Fruit fly (Drosophila melanogaster) whole organism, embryonic: ENCODE measurements around the gene CG15742.

Experiments
- B-H2 ChIP-seq: fragments of 200-800 bp; sonication (Bioruptor generic); optimal IDR thresholded peaks from 2 replicates; lab custom pipeline; 2018; ENCODE audit warnings: missing biosample characterization, mild to moderate bottlenecking, missing genetic modification characterization
- Bgb ChIP-seq: fragments of 200-800 bp; sonication (Bioruptor generic); IDR thresholded peaks from 2 replicates; pipeline ENCODE4 v1.3.6; 2022; ENCODE audit warnings: missing biosample characterization, missing genetic modification characterization; ENCODE audit not compliant: partially characterized antibody
- CG12071 ChIP-seq: fragments of 200-800 bp; sonication (Bioruptor generic); optimal IDR thresholded peaks from 3 replicates; lab custom pipeline; 2018; ENCODE audit warnings: missing biosample characterization, mild to moderate bottlenecking, missing genetic modification characterization
- CG13775 ChIP-seq: fragments of 200-800 bp; sonication (Bioruptor generic); optimal IDR thresholded peaks from 3 replicates; lab custom pipeline; 2017; ENCODE audit warnings: missing biosample characterization, mild to moderate bottlenecking, missing genetic modification characterization
- CG15479 ChIP-seq: fragments of 200-800 bp; sonication (Bioruptor generic); optimal IDR thresholded peaks from 3 replicates; lab custom pipeline; 2019; ENCODE audit warnings: missing biosample characterization, mild to moderate bottlenecking, missing genetic modification characterization, moderate library complexity
- CG31365 ChIP-seq: fragments of 200-800 bp; sonication (Bioruptor generic); optimal IDR thresholded peaks from 2 replicates; lab custom pipeline; 2018; ENCODE audit warnings: missing biosample characterization, mild to moderate bottlenecking, missing genetic modification characterization
- CG34376 ChIP-seq: fragments of 200-800 bp; sonication (Bioruptor generic); optimal IDR thresholded peaks from 2 replicates; lab custom pipeline; 2018; ENCODE audit warnings: missing biosample characterization, mild to moderate bottlenecking, missing genetic modification characterization
- CG42726 ChIP-seq: fragments of 200-800 bp; sonication (Bioruptor generic); IDR thresholded peaks from 2 replicates; pipeline ENCODE4 v1.3.6; 2022; ENCODE audit warnings: missing biosample characterization, missing genetic modification characterization; ENCODE audit not compliant: partially characterized antibody
- CG4360 ChIP-seq: fragments of 200-800 bp; sonication (Bioruptor generic); IDR thresholded peaks from 2 replicates; pipeline ENCODE4 v1.3.6; 2022; ENCODE audit warnings: missing biosample characterization, missing genetic modification characterization
- CG4617 ChIP-seq: fragments of 200-800 bp; sonication (Bioruptor generic); optimal IDR thresholded peaks from 3 replicates; lab custom pipeline; 2016; ENCODE audit warnings: missing biosample characterization, missing genetic modification characterization, borderline replicate concordance
- CG6813 ChIP-seq: fragments of 200-800 bp; sonication (Bioruptor generic); optimal IDR thresholded peaks from 2 replicates; lab custom pipeline; 2017; ENCODE audit warnings: missing biosample characterization, missing genetic modification characterization, mild to moderate bottlenecking, moderate library complexity, missing genetic modification reagents
- CG8089 ChIP-seq: fragments of 200-800 bp; sonication (Bioruptor generic); optimal IDR thresholded peaks from 3 replicates; lab custom pipeline; 2016; ENCODE audit warnings: missing biosample characterization, missing genetic modification characterization
- CG8290 ChIP-seq, 3 experiments: fragments of 200-800 bp; sonication (Bioruptor generic); optimal IDR thresholded peaks; 2 replicates each; lab custom pipeline; 2016 to 2019; ENCODE audit warnings: missing biosample characterization in 3 of 3, missing genetic modification characterization in 3 of 3, mild to moderate bottlenecking in 2 of 3, moderate library complexity in 1 of 3
- Dbx ChIP-seq: fragments of 200-800 bp; sonication (Bioruptor generic); IDR thresholded peaks from 3 replicates; pipeline ENCODE4 v1.3.6; 2022; ENCODE audit warnings: missing biosample characterization, missing genetic modification characterization
- Dfd ChIP-seq, 2 experiments: fragments of >200 bp; optimal IDR thresholded peaks; 2 replicates each; lab custom pipeline; 2017; ENCODE audit warnings: missing biosample characterization in 2 of 2, missing genetic modification characterization in 2 of 2
- Doc3 ChIP-seq: fragments of 200-800 bp; sonication (Bioruptor generic); IDR thresholded peaks from 3 replicates; pipeline ENCODE4 v1.3.6; 2022; ENCODE audit warnings: missing biosample characterization, missing genetic modification characterization; ENCODE audit not compliant: partially characterized antibody
- Dref ChIP-seq: fragments of 200-800 bp; sonication (Bioruptor generic); IDR thresholded peaks from 2 replicates; pipeline ENCODE4 v1.3.6; 2022; ENCODE audit warnings: missing biosample characterization, missing genetic modification characterization
- Gug ChIP-seq: fragments of 200-800 bp; sonication (Bioruptor generic); IDR thresholded peaks from 4 replicates; pipeline ENCODE4 v1.3.6; 2022; ENCODE audit warnings: missing biosample characterization, missing genetic modification characterization
- HLH4C ChIP-seq: fragments of 200-800 bp; sonication (Bioruptor generic); IDR thresholded peaks from 3 replicates; pipeline ENCODE4 v1.3.6; 2022; ENCODE audit warnings: missing biosample characterization, missing genetic modification characterization; ENCODE audit not compliant: partially characterized antibody
- Hey ChIP-seq: fragments of 200-800 bp; sonication (Bioruptor generic); optimal IDR thresholded peaks from 3 replicates; lab custom pipeline; 2018; ENCODE audit warnings: missing biosample characterization, mild to moderate bottlenecking, missing genetic modification characterization
- MBD-R2 ChIP-seq: fragments of 200-800 bp; sonication (Bioruptor generic); IDR thresholded peaks from 2 replicates; pipeline ENCODE4 v1.3.6; 2022; ENCODE audit warnings: missing biosample characterization, missing genetic modification characterization
- Med ChIP-seq: fragments of 200-800 bp; sonication (Bioruptor generic); peaks from one replicate; lab custom pipeline; 2016; ENCODE audit warnings: missing biosample characterization, missing genetic modification characterization, mild to moderate bottlenecking, inconsistent platforms, moderate library complexity
- Pdp1 ChIP-seq, 2 experiments: fragments of 200-800 bp; sonication (Bioruptor generic); optimal IDR thresholded peaks; 3 replicates each; lab custom pipeline; 2016; ENCODE audit warnings: missing biosample characterization in 2 of 2, missing genetic modification characterization in 2 of 2, mild to moderate bottlenecking in 1 of 2, moderate library complexity in 1 of 2
- Rfx ChIP-seq: fragments of 200-800 bp; sonication (Bioruptor generic); IDR thresholded peaks from 2 replicates; pipeline ENCODE4 v1.3.6; 2022; ENCODE audit warnings: missing biosample characterization, missing genetic modification characterization
- Trl ChIP-seq, 3 experiments: fragments of >200 bp in 2 of 3; fragments of 200-800 bp in 1 of 3; sonication (Bioruptor generic) in 1 of 3; optimal IDR thresholded peaks; 2 replicates in 1 of 3; 3 replicates in 2 of 3; lab custom pipeline; 2016 to 2017; ENCODE audit warnings: missing biosample characterization in 1 of 3, missing genetic modification characterization in 1 of 3
- al ChIP-seq: fragments of 200-800 bp; sonication (Bioruptor generic); IDR thresholded peaks from 2 replicates; pipeline ENCODE4 v1.3.6; 2022; ENCODE audit warnings: missing biosample characterization, missing genetic modification characterization
- cg ChIP-seq: fragments of 200-800 bp; sonication (Bioruptor generic); optimal IDR thresholded peaks from 3 replicates; lab custom pipeline; 2019; ENCODE audit warnings: missing biosample characterization, mild to moderate bottlenecking, missing genetic modification characterization, moderate library complexity
- chinmo ChIP-seq: fragments of 200-800 bp; sonication (Bioruptor generic); IDR thresholded peaks from 4 replicates; pipeline ENCODE4 v1.3.6; 2022; ENCODE audit warnings: missing biosample characterization, missing genetic modification characterization; ENCODE audit not compliant: partially characterized antibody
- crol ChIP-seq: fragments of 200-800 bp; sonication (Bioruptor generic); IDR thresholded peaks from 2 replicates; pipeline ENCODE4 v1.3.6; 2022; ENCODE audit warnings: missing biosample characterization, missing genetic modification characterization
- crp ChIP-seq, 2 experiments: fragments of 200-800 bp; sonication (Bioruptor generic); optimal IDR thresholded peaks; 2 replicates in 1 of 2; 3 replicates in 1 of 2; lab custom pipeline; 2017; ENCODE audit warnings: missing biosample characterization in 2 of 2, missing genetic modification characterization in 2 of 2, mild to moderate bottlenecking in 1 of 2, moderate library complexity in 1 of 2
- gcm ChIP-seq: fragments of 200-800 bp; sonication (Bioruptor generic); optimal IDR thresholded peaks from 2 replicates; lab custom pipeline; 2019; ENCODE audit warnings: missing biosample characterization, mild to moderate bottlenecking, missing genetic modification characterization, moderate library complexity
- gem ChIP-seq: fragments of 200-800 bp; sonication (Bioruptor generic); optimal IDR thresholded peaks from 2 replicates; lab custom pipeline; 2019; ENCODE audit warnings: missing biosample characterization, mild to moderate bottlenecking, missing genetic modification characterization, moderate library complexity
- insv ChIP-seq, 2 experiments: fragments of 200-800 bp; sonication (Bioruptor generic); optimal IDR thresholded peaks; 3 replicates each; lab custom pipeline; 2016 to 2018; ENCODE audit warnings: missing biosample characterization in 2 of 2, missing genetic modification characterization in 2 of 2
- jigr1 ChIP-seq: fragments of 200-800 bp; sonication (Bioruptor generic); IDR thresholded peaks from 3 replicates; pipeline ENCODE4 v1.3.6; 2022; ENCODE audit warnings: missing biosample characterization, missing genetic modification characterization
- kah ChIP-seq: fragments of 200-800 bp; sonication (Bioruptor generic); optimal IDR thresholded peaks from 2 replicates; lab custom pipeline; 2018; ENCODE audit warnings: missing biosample characterization, mild to moderate bottlenecking, missing genetic modification characterization
- klu ChIP-seq: fragments of 200-800 bp; sonication (Bioruptor generic); IDR thresholded peaks from 2 replicates; pipeline ENCODE4 v1.3.6; 2022; ENCODE audit warnings: missing biosample characterization, missing genetic modification characterization
- lab ChIP-seq: fragments of 200-800 bp; sonication (Bioruptor generic); optimal IDR thresholded peaks from 3 replicates; lab custom pipeline; 2017; ENCODE audit warnings: missing biosample characterization, missing genetic modification characterization, mild to moderate bottlenecking, moderate library complexity, missing genetic modification reagents
- mirr ChIP-seq: fragments of 200-800 bp; sonication (Bioruptor generic); optimal IDR thresholded peaks from 3 replicates; lab custom pipeline; 2018; ENCODE audit warnings: missing biosample characterization, mild to moderate bottlenecking, missing genetic modification characterization
- oc ChIP-seq: fragments of 200-800 bp; sonication (Bioruptor generic); optimal IDR thresholded peaks from 2 replicates; lab custom pipeline; 2018; ENCODE audit warnings: missing biosample characterization, mild to moderate bottlenecking, missing genetic modification characterization, moderate library complexity
- pita ChIP-seq: fragments of 200-800 bp; sonication (Bioruptor generic); optimal IDR thresholded peaks from 2 replicates; lab custom pipeline; 2017; ENCODE audit warnings: missing biosample characterization, mild to moderate bottlenecking, missing genetic modification characterization
- pros ChIP-seq: fragments of 200-800 bp; sonication (Bioruptor generic); optimal IDR thresholded peaks from 3 replicates; lab custom pipeline; 2019; ENCODE audit warnings: missing biosample characterization, mild to moderate bottlenecking, missing genetic modification characterization, moderate library complexity
- psq ChIP-seq: fragments of 200-800 bp; sonication (Bioruptor generic); optimal IDR thresholded peaks from 2 replicates; lab custom pipeline; 2017; ENCODE audit warnings: missing biosample characterization, missing genetic modification characterization
- scrt ChIP-seq: fragments of 200-800 bp; sonication (Bioruptor generic); optimal IDR thresholded peaks from 2 replicates; lab custom pipeline; 2018; ENCODE audit warnings: missing biosample characterization, mild to moderate bottlenecking, missing genetic modification characterization, moderate library complexity
- sens ChIP-seq: fragments of 200-800 bp; sonication (Bioruptor generic); peaks from one replicate; lab custom pipeline; 2016; ENCODE audit warnings: missing biosample characterization, missing genetic modification characterization
- tap ChIP-seq: fragments of 200-800 bp; optimal IDR thresholded peaks from 3 replicates; lab custom pipeline; 2019; ENCODE audit warnings: missing biosample characterization, mild to moderate bottlenecking, missing genetic modification characterization, moderate library complexity
- tin ChIP-seq: fragments of 200-800 bp; sonication (Bioruptor generic); optimal IDR thresholded peaks from 3 replicates; lab custom pipeline; 2016; ENCODE audit warnings: missing biosample characterization, missing genetic modification characterization
- tll ChIP-seq, 2 experiments: fragments of 200-800 bp in 1 of 2; fragments of >200 bp in 1 of 2; sonication (Bioruptor generic) in 1 of 2; optimal IDR thresholded peaks; 2 replicates each; lab custom pipeline; 2017 to 2019; ENCODE audit warnings: missing biosample characterization in 2 of 2, missing genetic modification characterization in 2 of 2, mild to moderate bottlenecking in 1 of 2, moderate library complexity in 1 of 2
- toy ChIP-seq: fragments of 200-800 bp; sonication (Bioruptor generic); IDR thresholded peaks from 2 replicates; pipeline ENCODE4 v1.3.6; 2022; ENCODE audit warnings: missing biosample characterization, missing genetic modification characterization
- z ChIP-seq: fragments of 200-800 bp; sonication (Bioruptor generic); IDR thresholded peaks from 3 replicates; pipeline ENCODE4 v1.3.6; 2022; ENCODE audit warnings: missing biosample characterization, missing genetic modification characterization

Gene CG15742

dm6 chrX:13284548-13284974 lies 26.3 kb upstream of the CG15742 start (continued):
- TF ChIP-seq HLH4C (GFP tag; lab: Robert Waterston, UW) (no peak), cg (GFP tag; lab: Kevin White, UChicago) (peak; percentile 42), mirr (peak; percentile 34), B-H2 (no peak), scrt (GFP tag; lab: Kevin White, UChicago) (peak; percentile 47), tll (GFP tag; optimal IDR thresholded peaks at IDR 0.05; lab: Kevin White, UChicago) (no peak), al (GFP tag; lab: Robert Waterston, UW) (no peak), gem (peak; percentile 8), CG31365 (tag; lab: Kevin White, UChicago) (peak; percentile 51), lab (GFP tag; lab: Kevin White, UChicago) (peak; percentile 36), tap (tag; lab: Kevin White, UChicago) (no peak), CG8089 (GFP tag; lab: Kevin White, UChicago) (no peak), z (GFP tag; lab: Robert Waterston, UW) (no peak), crp (GFP tag; optimal IDR thresholded peaks at IDR 0.05; lab: Kevin White, UChicago) (no peak), oc (tag; lab: Kevin White, UChicago) (no peak), Hey (tag; lab: Kevin White, UChicago) (no peak), CG4360 (peak; percentile 75; the same call in 1 of the 2 replicates), CG42726 (GFP tag; lab: Robert Waterston, UW) (no peak), chinmo (0 out of 4 replicates have a peak, but pooled peaks have one; percentile 56), sens (GFP tag; lab: Kevin White, UChicago) (peak; percentile 68), Dref (GFP tag; lab: Robert Waterston, UW) (no peak), kah (GFP tag; lab: Kevin White, UChicago) (peak; percentile 72), pros (GFP tag; lab: Kevin White, UChicago) (peak; percentile 26), CG13775 (GFP tag; lab: Kevin White, UChicago) (no peak), tin (GFP tag; lab: Kevin White, UChicago) (no peak), CG8290 (GFP tag; optimal IDR thresholded peaks at IDR 0.05; lab: Kevin White, UChicago) (no peak), CG8290 (tag; optimal IDR thresholded peaks at IDR 0.05; lab: Kevin White, UChicago) (peak in 1 of 2 experiments; percentile 10), insv (GFP tag; optimal IDR thresholded peaks at IDR 0.05; lab: Kevin White, UChicago) (peak; percentile 90 to 98), jigr1 (GFP tag; lab: Robert Waterston, UW) (no peak), Pdp1 (GFP tag; optimal IDR thresholded peaks at IDR 0.05; lab: Kevin White, UChicago) (peak in 1 of 2 experiments; percentile 94), Doc3 (no peak), Rfx (GFP tag; lab: Robert Waterston, UW) (no peak), CG34376 (GFP tag; lab: Kevin White, UChicago) (peak; percentile 16), CG6813 (GFP tag; lab: Kevin White, UChicago) (peak; percentile 19), Bgb (GFP tag; lab: Robert Waterston, UW) (no peak), psq (GFP tag; lab: Kevin White, UChicago) (peak; percentile 64), toy (GFP tag; lab: Robert Waterston, UW) (no peak), Med (GFP tag; lab: Kevin White, UChicago) (peak; percentile 50), crol (peak; percentile 86), Dfd (GFP tag; optimal IDR thresholded peaks at IDR 0.05; lab: Kevin White, UChicago) (no peak), Trl (optimal IDR thresholded peaks at IDR 0.05; lab: Kevin White, UChicago) (peak; percentile 65 to 86), Trl (GFP tag; optimal IDR thresholded peaks at IDR 0.05; lab: Kevin White, UChicago) (no peak), Gug (GFP tag; lab: Robert Waterston, UW) (no peak), CG12071 (GFP tag; lab: Kevin White, UChicago) (no peak), CG4617 (GFP tag; lab: Kevin White, UChicago) (no peak), MBD-R2 (0 out of 2 replicates have a peak, but pooled peaks have one; percentile 8), gcm (GFP tag; lab: Kevin White, UChicago) (no peak), klu (GFP tag; lab: Robert Waterston, UW) (no peak), Dbx (GFP tag; lab: Robert Waterston, UW) (no peak; the same call in 2 of the 3 replicates), pita (no peak), CG15479 (GFP tag; lab: Kevin White, UChicago) (peak; percentile 48)
